Fruit fly (Drosophila melanogaster): ENCODE data around the gene fal.
A peak's percentile ranks its signal among the peaks of the same experiment; 100 is the strongest.

DNA sequence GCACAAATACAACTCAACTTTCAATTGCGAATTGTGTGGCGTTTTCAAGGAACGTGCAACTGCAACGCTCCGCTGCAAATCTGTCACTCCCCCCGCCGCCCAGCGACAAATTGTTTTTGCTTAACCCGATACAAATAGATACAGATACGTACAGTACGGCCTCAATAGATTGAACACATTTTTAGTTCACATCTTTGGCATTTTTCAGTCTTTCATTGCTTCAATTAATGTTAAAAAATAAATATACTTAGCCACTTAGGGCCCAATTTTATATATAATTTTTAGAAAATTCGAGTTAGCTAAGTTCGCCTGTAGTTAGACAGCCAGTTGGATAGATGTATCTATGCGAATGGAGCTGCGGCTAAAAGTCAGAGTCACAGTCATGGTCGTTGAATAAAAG lies 31.7 kb downstream of the fal start:
- TF ChIP-seq spab (GFP tag; optimal IDR thresholded peaks at IDR 0.05), result no peak
- TF ChIP-seq CG6808 (GFP tag; optimal IDR thresholded peaks at IDR 0.05), result no peak
- TF ChIP-seq Eip75B (GFP tag; optimal IDR thresholded peaks at IDR 0.05), result no peak
- TF ChIP-seq CG8632 (GFP tag; optimal IDR thresholded peaks at IDR 0.05), result no peak
- peak; percentile 45 for TF ChIP-seq CG10631 (GFP tag; optimal IDR thresholded peaks at IDR 0.05)
- TF ChIP-seq CG8319 (GFP tag; optimal IDR thresholded peaks at IDR 0.05), result no peak
- TF ChIP-seq net (GFP tag; optimal IDR thresholded peaks at IDR 0.05), result peak; percentile 27
- peak; percentile 77 for TF ChIP-seq CG32006 (GFP tag; optimal IDR thresholded peaks at IDR 0.05)
- TF ChIP-seq CG1621 (tag; optimal IDR thresholded peaks at IDR 0.05), result no peak
